Worm (Caenorhabditis elegans) whole organism, young adult: ENCODE results near the gene pqn-41.

Source experiments
- B0261.1 ChIP-seq: sonication (generic microtip); optimal IDR thresholded peaks from 2 replicates; lab custom pipeline; 2016; ENCODE audit warnings: mild to moderate bottlenecking, missing genetic modification characterization, moderate library complexity, missing compliant biosample characterization
- F10E7.11 ChIP-seq: sonication (generic microtip); optimal IDR thresholded peaks from 2 replicates; lab custom pipeline; 2017; ENCODE audit warnings: mild to moderate bottlenecking, missing genetic modification characterization, moderate library complexity, missing compliant biosample characterization
- F37B4.10 ChIP-seq: fragments of 200-800 bp; sonication (Bioruptor generic); IDR thresholded peaks from 2 replicates; pipeline ENCODE4 v1.3.6; 2022; ENCODE audit warnings: missing genetic modification characterization, missing compliant biosample characterization
- F49E8.2 ChIP-seq: sonication (generic microtip); optimal IDR thresholded peaks from 3 replicates; lab custom pipeline; 2017; ENCODE audit warnings: missing genetic modification characterization, mild to moderate bottlenecking, missing compliant biosample characterization, antibody characterized with exemption, moderate library complexity; ENCODE audit not compliant: insufficient read depth
- Y79H2A.3 ChIP-seq: fragments of 200-800 bp; sonication (Bioruptor generic); conservative IDR thresholded peaks from 2 replicates; pipeline ENCODE4 v1.3.6; 2022; ENCODE audit warnings: missing genetic modification reagents, missing genetic modification characterization, missing compliant biosample characterization
- Y95B8A.8 ChIP-seq: fragments of 200-800 bp; sonication (Bioruptor generic); IDR thresholded peaks from 2 replicates; pipeline ENCODE4 v1.3.6; 2022; ENCODE audit warnings: missing genetic modification reagents, missing genetic modification characterization, missing compliant biosample characterization
- aptf-2 ChIP-seq: fragments of 200-800 bp; sonication (Bioruptor generic); conservative IDR thresholded peaks from 2 replicates; pipeline ENCODE4 v1.3.6; 2022; ENCODE audit warnings: missing genetic modification reagents, missing genetic modification characterization, missing compliant biosample characterization
- cebp-2 ChIP-seq: fragments of 200-800 bp; sonication (Bioruptor generic); IDR thresholded peaks from 2 replicates; pipeline ENCODE4 v1.3.6; 2022; ENCODE audit warnings: missing genetic modification characterization, missing compliant biosample characterization
- ceh-100 ChIP-seq: fragments of 200-800 bp; sonication (Bioruptor generic); IDR thresholded peaks from 2 replicates; pipeline ENCODE4 v1.3.6; 2022; ENCODE audit warnings: missing genetic modification reagents, missing genetic modification characterization, missing compliant biosample characterization
- ceh-27 ChIP-seq: fragments of 200-800 bp; sonication (Bioruptor generic); optimal IDR thresholded peaks from 2 replicates; lab custom pipeline; 2018; ENCODE audit warnings: mild to moderate bottlenecking, missing genetic modification characterization, moderate library complexity, missing compliant biosample characterization
- ceh-91 ChIP-seq: fragments of 200-800 bp; sonication (Bioruptor generic); IDR thresholded peaks from 2 replicates; pipeline ENCODE4 v1.3.6; 2022; ENCODE audit warnings: missing genetic modification reagents, missing genetic modification characterization, missing compliant biosample characterization
- chd-7 ChIP-seq: sonication (generic microtip); optimal IDR thresholded peaks from 2 replicates; lab custom pipeline; 2016; ENCODE audit warnings: mild to moderate bottlenecking, missing genetic modification characterization, moderate library complexity, missing compliant biosample characterization
- egl-44 ChIP-seq: fragments of 200-800 bp; sonication (Bioruptor generic); IDR thresholded peaks from 2 replicates; pipeline ENCODE4 v1.3.6; 2022; ENCODE audit warnings: missing genetic modification reagents, missing genetic modification characterization, missing compliant biosample characterization
- egrh-3 ChIP-seq: fragments of 200-800 bp; sonication (Bioruptor generic); IDR thresholded peaks from 2 replicates; pipeline ENCODE4 v1.3.6; 2022; ENCODE audit warnings: missing genetic modification reagents, missing genetic modification characterization, missing compliant biosample characterization
- fkh-3 ChIP-seq: sonication (generic microtip); optimal IDR thresholded peaks from 2 replicates; lab custom pipeline; 2016; ENCODE audit warnings: mild to moderate bottlenecking, missing genetic modification characterization, missing compliant biosample characterization
- him-1 ChIP-seq: sonication (generic microtip); optimal IDR thresholded peaks from 2 replicates; lab custom pipeline; 2016; ENCODE audit warnings: missing genotype, missing genetic modification reagents, missing genetic modification characterization, missing compliant biosample characterization
- hlh-26 ChIP-seq: fragments of 200-800 bp; sonication (Bioruptor generic); conservative IDR thresholded peaks from 2 replicates; pipeline ENCODE4 v1.3.6; 2022; ENCODE audit warnings: missing genetic modification reagents, missing genetic modification characterization, missing compliant biosample characterization
- hsf-1 ChIP-seq: fragments of 200-800 bp; sonication (Bioruptor generic); IDR thresholded peaks from 2 replicates; pipeline ENCODE4 v1.3.6; 2022; ENCODE audit warnings: missing genetic modification reagents, missing genetic modification characterization, missing compliant biosample characterization
- lin-40 ChIP-seq: sonication (generic microtip); optimal IDR thresholded peaks from 2 replicates; lab custom pipeline; 2016; ENCODE audit warnings: missing genetic modification characterization, mild to moderate bottlenecking, missing compliant biosample characterization, missing genotype, missing genetic modification reagents
- lsl-1 ChIP-seq: fragments of 200-800 bp; sonication (Bioruptor generic); optimal IDR thresholded peaks from 2 replicates; lab custom pipeline; 2018; ENCODE audit warnings: mild to moderate bottlenecking, missing genetic modification characterization, moderate library complexity, missing compliant biosample characterization
- madf-3 ChIP-seq: fragments of 200-800 bp; sonication (Bioruptor generic); IDR thresholded peaks from 2 replicates; pipeline ENCODE4 v1.3.6; 2022; ENCODE audit warnings: missing genetic modification reagents, missing genetic modification characterization, missing compliant biosample characterization
- nfyb-1 ChIP-seq: fragments of 200-800 bp; sonication (Bioruptor generic); IDR thresholded peaks from 2 replicates; pipeline ENCODE4 v1.3.6; 2022; ENCODE audit warnings: missing genetic modification reagents, missing genetic modification characterization, missing compliant biosample characterization
- rec-8 ChIP-seq, 2 experiments: sonication (generic microtip); optimal IDR thresholded peaks; 2 replicates each; lab custom pipeline; 2016; ENCODE audit warnings: mild to moderate bottlenecking in 2 of 2, missing genetic modification characterization in 2 of 2, missing genetic modification reagents in 2 of 2, missing genotype in 2 of 2, missing biosample characterization in 1 of 2, missing compliant biosample characterization in 1 of 2, moderate library complexity in 1 of 2
- snpc-1.3 ChIP-seq: sonication (generic microtip); optimal IDR thresholded peaks from 2 replicates; lab custom pipeline; 2017; ENCODE audit warnings: missing genetic modification characterization, mild to moderate bottlenecking, missing compliant biosample characterization, antibody characterized with exemption, moderate library complexity, missing genotype, missing genetic modification reagents; ENCODE audit not compliant: insufficient read depth
- unc-62 ChIP-seq: fragments of 150-350 bp; optimal IDR thresholded peaks from 2 replicates; lab custom pipeline; 2014; ENCODE audit warnings: missing biosample characterization, missing genetic modification reagents, missing genetic modification characterization
- xnd-1 ChIP-seq: sonication (generic microtip); optimal IDR thresholded peaks from 2 replicates; lab custom pipeline; 2016; ENCODE audit warnings: missing genotype, missing genetic modification reagents, missing genetic modification characterization, missing compliant biosample characterization
- zfh-2 ChIP-seq: fragments of 200-800 bp; sonication (Bioruptor generic); conservative IDR thresholded peaks from 2 replicates; pipeline ENCODE4 v1.3.6; 2022; ENCODE audit warnings: missing genetic modification reagents, missing genetic modification characterization, missing compliant biosample characterization

The pqn-41 gene

ce11 chrIII:1930714-1931273 lies 25.0 kb downstream of the pqn-41 start:
- TF ChIP-seq egrh-3 (GFP tag; lab: Robert Waterston, UW) = peak; percentile 91
- TF ChIP-seq zfh-2 (GFP tag; lab: Robert Waterston, UW) = peak; percentile 89
- no peak for TF ChIP-seq F37B4.10 (GFP tag; lab: Robert Waterston, UW)

ce11 chrIII:1931509-1931908 lies 25.8 kb downstream of the pqn-41 start:
- TF ChIP-seq F49E8.2 (tag; lab: Kevin White, UChicago) = no peak
- no peak for TF ChIP-seq lin-40 (tag; lab: Kevin White, UChicago)
- no peak for TF ChIP-seq cebp-2 (GFP tag; lab: Robert Waterston, UW)
- TF ChIP-seq B0261.1 (tag; lab: Kevin White, UChicago) = no peak
- no peak for TF ChIP-seq ceh-100 (GFP tag; lab: Robert Waterston, UW)
- no peak for TF ChIP-seq egl-44 (GFP tag; lab: Robert Waterston, UW)
- no peak for TF ChIP-seq madf-3 (GFP tag; lab: Robert Waterston, UW)
- no peak for TF ChIP-seq hsf-1 (GFP tag; lab: Robert Waterston, UW)
- TF ChIP-seq xnd-1 (tag; lab: Kevin White, UChicago) = no peak
- TF ChIP-seq F10E7.11 = no peak
- no peak for TF ChIP-seq snpc-1.3

ce11 chrIII:1932018-1932417 lies 26.3 kb downstream of the pqn-41 start:
- no peak for TF ChIP-seq Y79H2A.3 (GFP tag; lab: Robert Waterston, UW)
- TF ChIP-seq zfh-2 (GFP tag; lab: Robert Waterston, UW) = peak; percentile 73
- peak; percentile 15; the same call in 1 of the 2 replicates for TF ChIP-seq nfyb-1
- no peak for TF ChIP-seq ceh-91 (GFP tag; lab: Robert Waterston, UW)
- peak; percentile 72; the same call in 1 of the 2 replicates for TF ChIP-seq egrh-3 (GFP tag; lab: Robert Waterston, UW)
- TF ChIP-seq ceh-27 (GFP tag; lab: Kevin White, UChicago) = no peak

ce11 chrIII:1934141-1934540 lies 28.4 kb downstream of the pqn-41 start:
- no peak for TF ChIP-seq hlh-26
- peak; percentile 74 for TF ChIP-seq zfh-2 (GFP tag; lab: Robert Waterston, UW)
- TF ChIP-seq egrh-3 (GFP tag; lab: Robert Waterston, UW) = peak; percentile 50; the same call in 1 of the 2 replicates
- no peak for TF ChIP-seq rec-8 (tag; optimal IDR thresholded peaks at IDR 0.05; lab: Kevin White, UChicago)

- TF ChIP-seq zfh-2 (GFP tag; lab: Robert Waterston, UW) (peak; percentile 69), lsl-1 (peak; percentile 15), fkh-3 (tag; lab: Kevin White, UChicago) (peak; percentile 42), chd-7 (tag; lab: Kevin White, UChicago) (no peak), unc-62 (GFP tag; lab: Kevin White, UChicago) (no peak), aptf-2 (no peak), Y95B8A.8 (GFP tag; lab: Robert Waterston, UW) (no peak), egrh-3 (GFP tag; lab: Robert Waterston, UW) (peak; percentile 22; the same call in 1 of the 2 replicates), him-1 (no peak)
Measured at ce11 chrIII:1937879-1938438, 32.2 kb downstream of the pqn-41 start.
